Worm (Caenorhabditis elegans): Measurements from ENCODE around the gene ZK616.61.

ZK616.61 gene

ce11 chrIV:5394687-5395086 lies 10.8 kb upstream of the ZK616.61 start, which contains the start of the genes perm-3 and swsn-6 (continued):
- TF ChIP-seq blmp-1 (tag; optimal IDR thresholded peaks at IDR 0.05; ENCODE audit: insufficient read depth) (peak; percentile 49), snpc-4 (tag; optimal IDR thresholded peaks at IDR 0.05) (peak; percentile 64), unc-39 (tag; optimal IDR thresholded peaks at IDR 0.05) (no peak), ZK546.5 (tag; optimal IDR thresholded peaks at IDR 0.05) (peak; percentile 25), ceh-16 (tag; optimal IDR thresholded peaks at IDR 0.05) (peak; percentile 66), skn-1 (tag; optimal IDR thresholded peaks at IDR 0.05) (peak; percentile 16), alr-1 (tag; optimal IDR thresholded peaks at IDR 0.05) (no peak), lin-13 (GFP tag; optimal IDR thresholded peaks at IDR 0.05) (peak; percentile 77)

DNA sequence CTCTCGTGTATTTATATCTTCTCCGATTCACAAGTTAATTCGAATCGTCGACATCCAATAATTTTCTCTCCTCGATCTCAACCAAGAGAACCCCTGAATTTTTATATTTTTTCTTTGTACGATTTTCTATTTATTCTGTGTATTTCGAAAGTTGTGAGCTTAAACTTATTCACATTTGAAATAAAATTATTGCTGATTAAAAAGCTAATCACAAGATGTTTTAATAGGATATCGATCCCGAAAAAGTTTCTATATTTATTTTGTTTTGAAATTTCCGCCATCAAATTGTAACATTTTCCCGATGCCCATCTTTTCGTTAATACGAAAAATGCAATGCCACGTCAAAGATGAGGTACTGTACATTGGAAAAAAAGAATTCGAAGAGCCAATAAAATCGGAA lies 8.7 kb upstream of the ZK616.61 start, which contains the start of gene ZK616.3:
Gene ZK616.3, plus strand, starts transcription at position 301 of the 400 bp plus-strand sequence.
- no peak for TF ChIP-seq dmd-4 (tag; optimal IDR thresholded peaks at IDR 0.05)
- no peak for TF ChIP-seq ztf-11 (tag; optimal IDR thresholded peaks at IDR 0.05)
- no peak for TF ChIP-seq nhr-10 (tag; optimal IDR thresholded peaks at IDR 0.05)
- no peak for TF ChIP-seq sma-9 (GFP tag; optimal IDR thresholded peaks at IDR 0.05)
- no peak for TF ChIP-seq sma-9 (tag; optimal IDR thresholded peaks at IDR 0.05)
- no peak for TF ChIP-seq nhr-237 (tag; optimal IDR thresholded peaks at IDR 0.05)
- no peak for TF ChIP-seq nhr-25 (tag; optimal IDR thresholded peaks at IDR 0.05)
- TF ChIP-seq mdl-1 (tag; optimal IDR thresholded peaks at IDR 0.05): no peak
- TF ChIP-seq ztf-1 (GFP tag; conservative IDR thresholded peaks at IDR 0.05): no peak
- TF ChIP-seq sem-4 (tag; optimal IDR thresholded peaks at IDR 0.05): no peak
- no peak for TF ChIP-seq lin-13 (GFP tag; optimal IDR thresholded peaks at IDR 0.05)

DNA sequence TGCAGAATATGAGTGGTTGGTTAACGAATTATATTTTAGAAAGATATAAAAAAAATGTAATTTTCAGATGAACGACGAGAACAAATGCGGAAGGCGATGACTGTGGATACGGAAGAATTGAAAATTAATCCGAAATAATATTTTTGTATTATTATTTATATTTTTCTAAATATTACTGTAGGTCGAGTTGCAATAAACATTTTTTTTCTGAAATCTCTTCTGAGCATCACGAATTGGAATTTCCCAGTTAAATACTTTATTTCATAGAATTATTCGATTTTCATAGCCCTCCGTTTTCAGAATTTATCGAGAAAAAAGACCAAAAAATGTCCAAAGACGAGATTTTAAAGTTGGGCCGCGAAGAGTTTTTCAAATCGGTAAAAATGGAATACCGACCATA lies 7.9 kb upstream of the ZK616.61 start, which contains the start of gene ZK616.2:
Gene ZK616.2, plus strand, starts transcription at position 301 of the 400 bp plus-strand sequence.
- no peak for TF ChIP-seq zag-1 (tag; optimal IDR thresholded peaks at IDR 0.05)
- no peak for TF ChIP-seq nhr-23 (tag; optimal IDR thresholded peaks at IDR 0.05)
- TF ChIP-seq peb-1 (tag; optimal IDR thresholded peaks at IDR 0.05): no peak
- TF ChIP-seq crh-2 (tag; optimal IDR thresholded peaks at IDR 0.05): no peak

DNA sequence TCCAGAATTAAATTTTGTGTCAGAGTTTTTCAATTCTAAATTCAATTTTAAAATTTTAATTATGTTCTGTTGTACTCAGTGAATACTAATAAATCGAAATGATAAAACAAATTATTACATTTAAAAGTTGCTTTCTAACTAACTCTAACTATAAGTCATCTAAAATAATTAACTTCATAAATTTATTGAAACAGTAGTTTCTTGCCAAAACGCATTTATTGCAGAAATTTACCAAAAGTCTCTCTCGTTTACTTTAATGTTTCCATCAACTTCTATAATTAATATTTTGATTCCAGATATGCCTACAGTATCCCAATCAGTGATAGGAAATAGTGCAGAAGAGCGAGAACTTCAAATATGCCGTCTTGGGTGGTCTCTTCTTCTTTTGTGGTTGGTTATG lies 4.8 kb upstream of the ZK616.61 start, which contains the start of gene ZK616.1:
Gene ZK616.1, plus strand, starts transcription at position 301 of the 400 bp plus-strand sequence.
- TF ChIP-seq lsy-2 (tag; optimal IDR thresholded peaks at IDR 0.05): no peak
- TF ChIP-seq mdl-1 (tag; optimal IDR thresholded peaks at IDR 0.05): no peak
- TF ChIP-seq Y55F3AM.14 (GFP tag; optimal IDR thresholded peaks at IDR 0.05): no peak
- TF ChIP-seq nhr-77 (tag; optimal IDR thresholded peaks at IDR 0.05): no peak

DNA sequence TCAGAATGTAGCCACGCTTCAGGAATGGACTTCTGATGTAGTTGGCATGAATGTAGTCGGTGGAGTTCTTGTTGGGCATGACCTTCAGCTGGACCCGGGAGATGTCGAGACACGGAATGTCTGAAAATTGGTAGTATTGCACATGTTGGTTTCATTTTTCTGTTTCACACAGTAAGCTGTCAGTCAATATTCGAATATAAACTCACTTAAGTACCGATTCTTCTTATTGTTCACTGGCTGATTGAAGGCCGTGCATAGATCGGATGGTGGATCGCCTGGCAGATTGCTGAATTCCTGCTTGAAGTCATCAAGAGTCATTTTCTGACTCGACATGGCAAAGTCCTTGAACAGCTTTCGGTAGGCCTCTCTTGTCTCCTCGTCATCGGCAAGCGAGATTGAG lies 3.7 kb downstream of the ZK616.61 start:
- TF ChIP-seq unc-62 (GFP tag; optimal IDR thresholded peaks at IDR 0.05) (no peak), C34F6.9 (tag; optimal IDR thresholded peaks at IDR 0.05) (no peak), F13H6.1 (tag; optimal IDR thresholded peaks at IDR 0.05) (no peak), zag-1 (tag; optimal IDR thresholded peaks at IDR 0.05) (no peak), dmd-4 (tag; optimal IDR thresholded peaks at IDR 0.05) (no peak), R02D3.7 (tag; optimal IDR thresholded peaks at IDR 0.05) (no peak), mdl-1 (tag; optimal IDR thresholded peaks at IDR 0.05) (no peak), nhr-12 (tag; optimal IDR thresholded peaks at IDR 0.05) (no peak), sma-3 (GFP tag; optimal IDR thresholded peaks at IDR 0.05) (no peak), nhr-10 (tag; optimal IDR thresholded peaks at IDR 0.05) (no peak), mbf-1 (tag; optimal IDR thresholded peaks at IDR 0.05) (no peak), alr-1 (tag; optimal IDR thresholded peaks at IDR 0.05) (no peak), ztf-1 (GFP tag; conservative IDR thresholded peaks at IDR 0.05) (no peak), nhr-237 (tag; optimal IDR thresholded peaks at IDR 0.05) (no peak)

ce11 chrIV:5411120-5411519 lies 5.7 kb downstream of the ZK616.61 start, which contains the start of gene ZK616.65:
ZK616.65 (minus strand) TSS chrIV:5411220.
- no peak for TF ChIP-seq nhr-11 (tag; optimal IDR thresholded peaks at IDR 0.05)
- TF ChIP-seq lin-13 (GFP tag; optimal IDR thresholded peaks at IDR 0.05): no peak
- TF ChIP-seq elt-1 (tag; optimal IDR thresholded peaks at IDR 0.05): no peak
- no peak for TF ChIP-seq elt-3 (tag; optimal IDR thresholded peaks at IDR 0.05)
- no peak for TF ChIP-seq nhr-129 (tag; optimal IDR thresholded peaks at IDR 0.05)
- no peak for TF ChIP-seq mdl-1 (tag; optimal IDR thresholded peaks at IDR 0.05)
- TF ChIP-seq nhr-21 (tag; optimal IDR thresholded peaks at IDR 0.05): no peak
- TF ChIP-seq zag-1 (tag; optimal IDR thresholded peaks at IDR 0.05): no peak
- TF ChIP-seq F13H6.1 (tag; optimal IDR thresholded peaks at IDR 0.05): no peak
- no peak for TF ChIP-seq fos-1 (tag; optimal IDR thresholded peaks at IDR 0.05)
- no peak for TF ChIP-seq unc-39 (tag; optimal IDR thresholded peaks at IDR 0.05)
- TF ChIP-seq sma-3 (GFP tag; optimal IDR thresholded peaks at IDR 0.05): no peak
- TF ChIP-seq ceh-82 (tag; optimal IDR thresholded peaks at IDR 0.05): no peak
- no peak for TF ChIP-seq aly-2 (tag; optimal IDR thresholded peaks at IDR 0.05)

Data from whole organism, L2 larva.